Worm (Caenorhabditis elegans) whole organism, early embryonic: ENCODE data around the gene T05B11.4.

Experiments
- B0310.2 ChIP-seq: sonication (generic microtip); optimal IDR thresholded peaks from 2 replicates; lab custom pipeline; 2016; ENCODE audit warnings: mild to moderate bottlenecking, missing genetic modification characterization, missing compliant biosample characterization
- F13C5.2 ChIP-seq: sonication (generic microtip); optimal IDR thresholded peaks from 2 replicates; lab custom pipeline; 2017; ENCODE audit warnings: mild to moderate bottlenecking, missing genetic modification characterization, inconsistent platforms, missing compliant biosample characterization
- aly-1 ChIP-seq: sonication (generic microtip); optimal IDR thresholded peaks from 2 replicates; lab custom pipeline; 2016; ENCODE audit warnings: missing genetic modification characterization, missing compliant biosample characterization
- ama-1 ChIP-seq: fragments of 150-350 bp; optimal IDR thresholded peaks from 2 replicates; lab custom pipeline; 2014
- ceh-13 ChIP-seq: fragments of 200-800 bp; sonication (Bioruptor generic); optimal IDR thresholded peaks from 2 replicates; lab custom pipeline; 2018; ENCODE audit warnings: mild to moderate bottlenecking, missing genetic modification characterization, missing compliant biosample characterization
- ceh-36 ChIP-seq: sonication (generic microtip); optimal IDR thresholded peaks from 2 replicates; lab custom pipeline; 2016; ENCODE audit warnings: missing genetic modification characterization, inconsistent platforms, missing compliant biosample characterization
- ets-7 ChIP-seq: sonication (generic microtip); optimal IDR thresholded peaks from 2 replicates; lab custom pipeline; 2016; ENCODE audit warnings: missing genotype, missing genetic modification characterization, missing compliant biosample characterization
- flt-1 ChIP-seq: fragments of 200-800 bp; sonication (Bioruptor generic); IDR thresholded peaks from 2 replicates; pipeline ENCODE4 v1.3.6; 2022; ENCODE audit warnings: missing genetic modification characterization, missing compliant biosample characterization
- hmbx-1 ChIP-seq: sonication (generic microtip); optimal IDR thresholded peaks from 2 replicates; lab custom pipeline; 2016; ENCODE audit warnings: mild to moderate bottlenecking, missing genetic modification characterization, missing compliant biosample characterization
- hmg-4 ChIP-seq: fragments of 200-800 bp; sonication (Bioruptor generic); optimal IDR thresholded peaks from 2 replicates; lab custom pipeline; 2018; ENCODE audit warnings: mild to moderate bottlenecking, missing genetic modification characterization, missing compliant biosample characterization
- hnd-1 ChIP-seq: sonication (generic microtip); optimal IDR thresholded peaks from 2 replicates; lab custom pipeline; 2016; ENCODE audit warnings: missing genetic modification characterization, missing compliant biosample characterization
- pes-1 ChIP-seq: fragments of 200-800 bp; sonication (Bioruptor generic); IDR thresholded peaks from 2 replicates; pipeline ENCODE4 v1.3.6; 2022; ENCODE audit warnings: missing genetic modification reagents, missing genetic modification characterization, missing compliant biosample characterization
- scrt-1 ChIP-seq: fragments of 200-800 bp; sonication (Bioruptor generic); IDR thresholded peaks from 2 replicates; pipeline ENCODE4 v1.3.6; 2022; ENCODE audit warnings: missing genetic modification characterization, missing compliant biosample characterization
- sea-1 ChIP-seq: fragments of 200-800 bp; sonication (Bioruptor generic); conservative IDR thresholded peaks from 2 replicates; pipeline ENCODE4 v1.3.6; 2022; ENCODE audit warnings: missing genetic modification characterization, missing compliant biosample characterization
- tbx-11 ChIP-seq: fragments of 200-800 bp; sonication (Bioruptor generic); IDR thresholded peaks from 2 replicates; pipeline ENCODE4 v1.3.6; 2022; ENCODE audit warnings: missing genetic modification characterization, missing compliant biosample characterization
- tbx-37 ChIP-seq: fragments of 200-800 bp; sonication (Bioruptor generic); conservative IDR thresholded peaks from 2 replicates; pipeline ENCODE4 v1.3.6; 2022; ENCODE audit warnings: missing genetic modification reagents, missing genetic modification characterization, missing compliant biosample characterization
- tra-4 ChIP-seq: sonication (generic microtip); optimal IDR thresholded peaks from 2 replicates; lab custom pipeline; 2017; ENCODE audit warnings: missing genetic modification characterization, missing compliant biosample characterization

T05B11.4 gene

DNA sequence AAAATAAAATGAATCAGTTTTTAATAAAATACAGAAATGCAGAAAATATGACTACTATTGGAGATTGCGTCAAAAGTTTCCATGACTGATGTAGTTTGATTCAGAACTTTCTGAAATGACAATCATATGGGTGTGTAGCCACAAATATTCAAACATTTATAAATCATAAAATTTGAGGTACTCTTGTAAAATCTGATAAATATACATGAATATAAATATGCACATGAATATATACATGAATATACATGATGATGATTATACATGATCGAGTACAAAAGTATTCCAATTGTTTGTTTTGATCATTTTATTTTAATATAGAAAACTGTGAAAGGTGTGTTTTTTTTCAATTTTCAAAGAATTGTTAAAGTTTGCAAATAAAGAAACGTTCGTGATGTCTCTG is at the start of gene T05B11.4:
Gene T05B11.4 (minus strand): TSS at position 101 of the 400 bp plus-strand sequence.
- no peak for TF ChIP-seq sea-1 (GFP tag; lab: Robert Waterston, UW)
- TF ChIP-seq F13C5.2 (tag; lab: Kevin White, UChicago), result no peak
- no peak for TF ChIP-seq pes-1 (GFP tag; lab: Robert Waterston, UW)
- TF ChIP-seq hnd-1 (tag; lab: Kevin White, UChicago), result no peak
- no peak for TF ChIP-seq hmg-4 (GFP tag; lab: Kevin White, UChicago)
- TF ChIP-seq hmbx-1 (tag; lab: Kevin White, UChicago), result no peak
- no peak for TF ChIP-seq ama-1 (lab: Kevin White, UChicago)
- TF ChIP-seq tra-4 (tag; lab: Kevin White, UChicago), result no peak
- TF ChIP-seq tbx-37 (GFP tag; lab: Robert Waterston, UW), result no peak
- no peak for TF ChIP-seq ets-7 (tag; lab: Kevin White, UChicago)
- TF ChIP-seq ceh-36 (tag; lab: Kevin White, UChicago), result no peak
- TF ChIP-seq tbx-11, result no peak
- no peak for TF ChIP-seq ceh-13 (GFP tag; lab: Kevin White, UChicago)
- TF ChIP-seq aly-1 (tag; lab: Kevin White, UChicago), result no peak
- no peak for TF ChIP-seq scrt-1 (GFP tag; lab: Robert Waterston, UW)
- no peak for TF ChIP-seq flt-1 (GFP tag; lab: Robert Waterston, UW)
- no peak for TF ChIP-seq B0310.2 (tag; lab: Kevin White, UChicago)

DNA sequence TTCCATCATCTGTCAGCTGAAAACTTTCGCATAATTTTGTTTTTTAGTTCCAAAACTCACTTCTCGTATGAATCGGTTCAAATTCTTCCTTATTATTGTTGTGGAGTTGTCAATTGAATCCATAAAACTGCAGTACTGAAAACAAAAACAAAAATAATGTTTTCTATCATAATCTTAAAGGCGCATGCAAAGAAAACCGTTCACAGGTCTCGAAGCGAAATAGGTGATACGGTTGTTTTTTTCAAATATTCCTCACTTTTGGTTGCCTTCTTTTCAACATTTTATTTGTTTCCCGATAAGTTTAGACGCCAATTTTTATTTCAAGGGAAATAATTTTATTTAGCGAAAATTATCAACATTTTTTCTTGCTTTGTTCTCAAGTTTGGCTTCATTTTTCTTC is 49.1 kb upstream of the T05B11.4 start:
- TF ChIP-seq ceh-13 (GFP tag; lab: Kevin White, UChicago) (no peak), F13C5.2 (tag; lab: Kevin White, UChicago) (no peak), hmbx-1 (tag; lab: Kevin White, UChicago) (no peak), tbx-37 (GFP tag; lab: Robert Waterston, UW) (no peak), tbx-11 (no peak), flt-1 (GFP tag; lab: Robert Waterston, UW) (no peak), ets-7 (tag; lab: Kevin White, UChicago) (no peak), hmg-4 (GFP tag; lab: Kevin White, UChicago) (no peak), pes-1 (GFP tag; lab: Robert Waterston, UW) (no peak)

DNA sequence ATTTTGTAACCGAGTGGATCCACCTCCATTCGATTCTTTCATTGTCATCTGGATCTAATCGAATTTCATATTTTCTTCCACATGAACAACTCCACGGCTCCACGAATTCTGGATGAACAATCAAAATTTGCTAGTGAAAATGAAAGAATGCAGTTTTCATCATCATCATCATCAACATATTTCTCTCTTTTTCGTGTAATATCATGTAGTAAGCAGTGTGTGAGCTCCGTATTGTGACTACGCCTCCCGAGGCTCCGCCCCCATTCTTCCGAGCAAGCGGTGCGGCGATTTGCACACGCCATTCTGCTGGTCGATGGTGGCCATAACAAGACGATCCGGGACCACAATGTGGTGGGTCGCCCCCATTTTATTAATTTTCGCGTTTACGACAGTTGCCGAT is 43.6 kb upstream of the T05B11.4 start, which contains the start of gene ZK742.7:
Gene ZK742.7 (plus strand): TSS at position 301 of the 400 bp plus-strand sequence.
- TF ChIP-seq tra-4 (tag; lab: Kevin White, UChicago) (no peak), tbx-11 (no peak), sea-1 (GFP tag; lab: Robert Waterston, UW) (no peak), hmg-4 (GFP tag; lab: Kevin White, UChicago) (no peak), ama-1 (lab: Kevin White, UChicago) (no peak), ets-7 (tag; lab: Kevin White, UChicago) (no peak), tbx-37 (GFP tag; lab: Robert Waterston, UW) (no peak), hmbx-1 (tag; lab: Kevin White, UChicago) (no peak), flt-1 (GFP tag; lab: Robert Waterston, UW) (no peak), scrt-1 (GFP tag; lab: Robert Waterston, UW) (no peak), pes-1 (GFP tag; lab: Robert Waterston, UW) (no peak), ceh-36 (tag; lab: Kevin White, UChicago) (no peak), hnd-1 (tag; lab: Kevin White, UChicago) (no peak), ceh-13 (GFP tag; lab: Kevin White, UChicago) (no peak), aly-1 (tag; lab: Kevin White, UChicago) (no peak), B0310.2 (tag; lab: Kevin White, UChicago) (no peak), F13C5.2 (tag; lab: Kevin White, UChicago) (no peak)

DNA sequence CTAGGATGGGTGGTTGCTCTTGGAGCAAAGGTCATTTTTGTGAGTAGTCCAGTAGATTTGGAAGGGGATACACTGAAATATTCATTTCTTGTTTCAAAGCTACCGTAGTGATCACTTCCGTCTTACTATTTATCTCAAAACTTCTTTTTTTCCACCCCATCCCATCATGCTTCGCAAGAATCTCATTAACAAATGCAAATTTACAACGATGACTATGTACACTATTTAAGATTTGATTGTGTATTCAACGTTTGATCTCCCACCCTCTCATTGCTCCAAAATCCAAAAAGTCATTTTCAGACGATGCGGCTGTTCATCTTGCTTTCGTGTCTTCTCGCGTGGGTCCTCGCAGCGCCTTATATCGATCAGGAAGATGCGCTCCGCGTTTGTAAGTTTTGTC is 38.6 kb upstream of the T05B11.4 start, which contains the start of gene flp-21:
Gene flp-21 (plus strand): TSS at position 301 of the 400 bp plus-strand sequence.
- no peak for TF ChIP-seq pes-1 (GFP tag; lab: Robert Waterston, UW)
- TF ChIP-seq ceh-36 (tag; lab: Kevin White, UChicago), result no peak
- TF ChIP-seq ceh-13 (GFP tag; lab: Kevin White, UChicago), result no peak
- no peak for TF ChIP-seq hnd-1 (tag; lab: Kevin White, UChicago)
- TF ChIP-seq flt-1 (GFP tag; lab: Robert Waterston, UW), result no peak
- no peak for TF ChIP-seq B0310.2 (tag; lab: Kevin White, UChicago)
- TF ChIP-seq aly-1 (tag; lab: Kevin White, UChicago), result no peak
- no peak for TF ChIP-seq hmbx-1 (tag; lab: Kevin White, UChicago)
- TF ChIP-seq tra-4 (tag; lab: Kevin White, UChicago), result no peak
- no peak for TF ChIP-seq ets-7 (tag; lab: Kevin White, UChicago)
- TF ChIP-seq ama-1 (lab: Kevin White, UChicago), result no peak
- no peak for TF ChIP-seq sea-1 (GFP tag; lab: Robert Waterston, UW)
- TF ChIP-seq tbx-37 (GFP tag; lab: Robert Waterston, UW), result no peak
- no peak for TF ChIP-seq F13C5.2 (tag; lab: Kevin White, UChicago)
- TF ChIP-seq hmg-4 (GFP tag; lab: Kevin White, UChicago), result no peak

DNA sequence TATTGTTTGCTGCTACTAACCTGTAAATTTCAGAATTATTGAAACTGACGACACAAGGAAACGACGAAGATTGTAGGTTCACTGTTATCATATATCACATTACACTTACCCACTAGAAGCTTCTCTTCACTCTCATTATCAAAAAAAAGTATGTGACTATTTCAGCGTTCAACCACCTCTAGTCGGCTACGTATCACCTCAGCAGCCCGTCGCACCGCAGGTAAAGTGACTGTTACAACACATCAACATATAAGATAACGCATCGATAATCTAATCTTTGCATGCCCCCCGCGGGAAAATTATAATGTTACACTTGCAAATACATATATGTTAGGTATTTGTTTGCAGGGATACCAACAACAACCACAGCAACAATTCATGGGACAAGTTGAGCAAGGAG is 32.2 kb upstream of the T05B11.4 start:
- TF ChIP-seq sea-1 (GFP tag; lab: Robert Waterston, UW), result no peak
- TF ChIP-seq ets-7 (tag; lab: Kevin White, UChicago), result no peak
- no peak for TF ChIP-seq ceh-13 (GFP tag; lab: Kevin White, UChicago)
- TF ChIP-seq B0310.2 (tag; lab: Kevin White, UChicago), result no peak
- TF ChIP-seq ama-1 (lab: Kevin White, UChicago), result no peak
- TF ChIP-seq hmg-4 (GFP tag; lab: Kevin White, UChicago), result no peak
- TF ChIP-seq aly-1 (tag; lab: Kevin White, UChicago), result no peak
- TF ChIP-seq tbx-11, result no peak
- TF ChIP-seq flt-1 (GFP tag; lab: Robert Waterston, UW), result no peak
- no peak for TF ChIP-seq hnd-1 (tag; lab: Kevin White, UChicago)
- TF ChIP-seq F13C5.2 (tag; lab: Kevin White, UChicago), result no peak
- no peak for TF ChIP-seq scrt-1 (GFP tag; lab: Robert Waterston, UW)
- TF ChIP-seq ceh-36 (tag; lab: Kevin White, UChicago), result no peak
- no peak for TF ChIP-seq tbx-37 (GFP tag; lab: Robert Waterston, UW)
- TF ChIP-seq hmbx-1 (tag; lab: Kevin White, UChicago), result no peak
- no peak for TF ChIP-seq tra-4 (tag; lab: Kevin White, UChicago)

DNA sequence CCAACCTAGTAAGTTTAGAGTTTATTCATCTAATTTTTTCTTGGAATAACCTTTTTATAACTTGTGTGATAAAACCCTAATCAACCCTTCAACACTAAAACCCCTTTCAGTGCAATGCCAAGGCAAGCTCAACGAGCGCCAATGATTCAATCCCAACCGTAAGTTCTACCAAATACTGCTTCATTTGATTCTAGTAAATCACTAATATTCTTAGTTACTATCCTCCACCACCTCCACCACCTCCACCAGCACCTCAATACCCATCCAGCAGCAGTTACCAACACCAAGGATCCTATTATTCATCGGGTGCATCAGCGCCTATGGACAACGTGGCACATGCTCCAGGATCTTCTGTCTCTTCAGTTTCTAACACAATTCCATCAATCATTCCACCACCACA is 31.4 kb upstream of the T05B11.4 start:
- TF ChIP-seq hmbx-1 (tag; lab: Kevin White, UChicago) (no peak), aly-1 (tag; lab: Kevin White, UChicago) (no peak)
